Fruit fly (Drosophila melanogaster): ENCODE results near the gene nSMase.

nSMase gene

DNA sequence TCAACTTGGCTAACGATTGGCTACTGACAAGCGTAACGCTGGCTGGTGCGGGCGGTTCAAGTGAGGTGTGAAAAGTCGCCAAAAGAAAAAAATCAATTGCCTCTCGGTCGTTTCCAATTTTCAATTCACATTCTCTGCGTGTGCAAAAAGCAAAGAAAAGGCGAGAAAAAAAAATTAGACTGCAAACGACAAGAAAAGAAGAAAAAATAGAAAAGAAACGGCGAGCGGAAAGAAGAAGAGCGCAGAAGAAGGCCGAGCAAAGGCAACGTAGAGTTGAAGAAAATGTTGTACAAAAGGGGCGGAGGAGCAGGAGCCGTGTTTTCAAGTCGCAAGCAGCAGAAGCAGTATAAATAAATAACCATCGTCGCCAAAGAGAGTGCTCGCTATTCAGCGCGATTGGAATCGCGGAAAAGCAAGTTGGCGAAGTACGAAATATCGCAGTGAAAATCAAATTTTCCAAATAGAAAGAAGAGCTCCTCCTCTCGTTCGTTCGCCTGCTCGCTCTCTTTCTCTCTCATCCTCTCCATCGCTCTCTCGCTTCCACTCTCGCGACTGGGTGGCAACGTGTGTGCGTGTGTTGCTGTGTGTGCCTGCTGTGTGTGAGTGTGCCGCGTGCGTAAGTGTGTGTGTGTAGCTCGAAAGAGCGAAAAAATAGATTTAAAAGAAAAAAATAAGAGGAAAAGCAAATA is 7.0 kb downstream of the nSMase start (continued):
- TF ChIP-seq Lpt (GFP tag; optimal IDR thresholded peaks at IDR 0.05) (no peak), cyc (GFP tag; optimal IDR thresholded peaks at IDR 0.05) (no peak), Gug (GFP tag; IDR thresholded peaks at IDR 0.05) (no peak), Eip78C (GFP tag) (no peak), Ets96B (tag; optimal IDR thresholded peaks at IDR 0.05) (peak; percentile 57), Eip93F (GFP tag; optimal IDR thresholded peaks at IDR 0.05) (no peak), CG8632 (GFP tag; optimal IDR thresholded peaks at IDR 0.05) (no peak), Sox14 (GFP tag; optimal IDR thresholded peaks at IDR 0.05) (no peak), CG31627 (GFP tag; optimal IDR thresholded peaks at IDR 0.05) (no peak)

DNA sequence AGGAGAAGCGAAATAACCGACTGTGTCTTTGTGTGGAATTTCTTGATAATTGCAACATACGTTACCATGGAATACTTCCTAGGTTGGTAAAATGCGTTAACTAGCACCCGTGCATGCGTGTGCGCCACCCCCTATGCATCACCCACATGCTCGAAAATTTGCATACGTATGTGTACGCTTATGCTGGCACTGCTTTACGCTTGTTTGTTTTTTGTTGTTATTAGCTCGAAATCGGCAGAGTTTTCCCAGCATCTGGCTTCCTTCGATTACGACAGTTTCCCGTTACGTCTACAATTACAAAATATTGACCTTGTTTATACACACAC is 7.5 kb downstream of the nSMase start:
- TF ChIP-seq topi (GFP tag; optimal IDR thresholded peaks at IDR 0.05) (no peak), CG8119 (GFP tag; IDR thresholded peaks at IDR 0.05) (no peak), CG6808 (GFP tag; optimal IDR thresholded peaks at IDR 0.05) (no peak), Met (GFP tag; optimal IDR thresholded peaks at IDR 0.05) (no peak), CG15336 (GFP tag; IDR thresholded peaks at IDR 0.05) (no peak), CG6163 (GFP tag; IDR thresholded peaks at IDR 0.05) (no peak), CG11902 (GFP tag; optimal IDR thresholded peaks at IDR 0.05) (no peak), dsx (GFP tag; optimal IDR thresholded peaks at IDR 0.05; ENCODE audit: poor library complexity, severe bottlenecking) (no peak), Hr38 (GFP tag; optimal IDR thresholded peaks at IDR 0.05) (no peak), vri (GFP tag; optimal IDR thresholded peaks at IDR 0.05) (no peak), eg (GFP tag; IDR thresholded peaks at IDR 0.05) (no peak), Smox (GFP tag; optimal IDR thresholded peaks at IDR 0.05) (no peak), Blimp-1 (GFP tag; optimal IDR thresholded peaks at IDR 0.05) (no peak), Sox14 (GFP tag; optimal IDR thresholded peaks at IDR 0.05) (no peak), Hr4 (GFP tag; optimal IDR thresholded peaks at IDR 0.05) (no peak), CG11294 (GFP tag; IDR thresholded peaks at IDR 0.05) (no peak), OdsH (GFP tag; optimal IDR thresholded peaks at IDR 0.05) (no peak), Gug (GFP tag; IDR thresholded peaks at IDR 0.05) (no peak)

dm6 chr3L:3236319-3236718 is 17.4 kb downstream of the nSMase start:
- TF ChIP-seq Eip75B (GFP tag; optimal IDR thresholded peaks at IDR 0.05) (no peak), eg (GFP tag; IDR thresholded peaks at IDR 0.05) (no peak), Eip93F (GFP tag; optimal IDR thresholded peaks at IDR 0.05) (no peak), cyc (GFP tag; optimal IDR thresholded peaks at IDR 0.05) (no peak), CG6163 (GFP tag; IDR thresholded peaks at IDR 0.05) (peak; percentile 50; the same call in 1 of the 3 replicates), vri (GFP tag; optimal IDR thresholded peaks at IDR 0.05) (peak; percentile 23)

- TF ChIP-seq CG1621 (tag; optimal IDR thresholded peaks at IDR 0.05) (no peak), CG10631 (GFP tag; optimal IDR thresholded peaks at IDR 0.05) (no peak), fkh (GFP tag; optimal IDR thresholded peaks at IDR 0.05) (peak; percentile 43), CG11902 (GFP tag; optimal IDR thresholded peaks at IDR 0.05) (no peak), Sox15 (GFP tag; optimal IDR thresholded peaks at IDR 0.05) (no peak), CG34406 (GFP tag; optimal IDR thresholded peaks at IDR 0.05) (no peak), CG9139 (GFP tag; optimal IDR thresholded peaks at IDR 0.05) (no peak), CG10669 (GFP tag; optimal IDR thresholded peaks at IDR 0.05) (no peak), Eip93F (GFP tag; optimal IDR thresholded peaks at IDR 0.05) (no peak), Eip78C (GFP tag) (peak; percentile 76), vri (GFP tag; optimal IDR thresholded peaks at IDR 0.05) (no peak), CG6163 (GFP tag; IDR thresholded peaks at IDR 0.05) (no peak), Hr38 (GFP tag; optimal IDR thresholded peaks at IDR 0.05) (no peak), CG6854 (GFP tag; optimal IDR thresholded peaks at IDR 0.05) (peak; percentile 13), pdm3 (GFP tag; optimal IDR thresholded peaks at IDR 0.05) (no peak), ss (GFP tag; optimal IDR thresholded peaks at IDR 0.05) (peak in 1 of 2 experiments; percentile 48), Hr39 (GFP tag; optimal IDR thresholded peaks at IDR 0.05) (no peak), CG4318 (GFP tag; optimal IDR thresholded peaks at IDR 0.05) (no peak), Gug (GFP tag; IDR thresholded peaks at IDR 0.05) (0 out of 2 replicates have a peak, but pooled peaks have one; percentile 12), CG3032 (tag; optimal IDR thresholded peaks at IDR 0.05) (no peak), fd59A (GFP tag; optimal IDR thresholded peaks at IDR 0.05) (no peak), topi (GFP tag; optimal IDR thresholded peaks at IDR 0.05) (no peak), cyc (GFP tag; optimal IDR thresholded peaks at IDR 0.05) (peak; percentile 10), CG3919 (GFP tag; optimal IDR thresholded peaks at IDR 0.05) (no peak), acj6 (GFP tag; optimal IDR thresholded peaks at IDR 0.05) (no peak), CG11762 (GFP tag; optimal IDR thresholded peaks at IDR 0.05; ENCODE audit: insufficient read depth) (no peak), CG15336 (GFP tag; IDR thresholded peaks at IDR 0.05) (no peak), OdsH (GFP tag; optimal IDR thresholded peaks at IDR 0.05) (no peak)
Observed at dm6 chr3L:3239033-3239752, 20.2 kb downstream of the nSMase start, which contains the start of gene CG17746. CG17746 (minus strand) TSS chr3L:3239578.

All from whole organism, prepupa.